Worm (Caenorhabditis elegans) whole organism, midembryonic: ENCODE results near the gene pcm-1.

ENCODE experiments used
- T22C8.4 ChIP-seq: fragments of 200-800 bp; sonication (Bioruptor generic); IDR thresholded peaks from 2 replicates; pipeline ENCODE4 v1.3.6; 2022; ENCODE audit warnings: missing genetic modification characterization, missing compliant biosample characterization
- cog-1 ChIP-seq: sonication (generic microtip); optimal IDR thresholded peaks from 2 replicates; lab custom pipeline; 2016; ENCODE audit warnings: missing genetic modification characterization, missing compliant biosample characterization
- flt-1 ChIP-seq: fragments of 200-800 bp; sonication (Bioruptor generic); IDR thresholded peaks from 2 replicates; pipeline ENCODE4 v1.3.6; 2022; ENCODE audit warnings: missing genetic modification characterization, missing compliant biosample characterization
- med-1 ChIP-seq: sonication (generic microtip); optimal IDR thresholded peaks from 2 replicates; lab custom pipeline; 2017; ENCODE audit warnings: missing genetic modification characterization, mild to moderate bottlenecking, missing compliant biosample characterization, antibody characterized with exemption, missing genetic modification reagents; ENCODE audit not compliant: insufficient read depth
- tab-1 ChIP-seq: fragments of 200-800 bp; sonication (Bioruptor generic); IDR thresholded peaks from 2 replicates; pipeline ENCODE4 v1.3.6; 2022; ENCODE audit warnings: missing genetic modification characterization, missing compliant biosample characterization
- ztf-23 ChIP-seq: fragments of 200-800 bp; sonication (Bioruptor generic); IDR thresholded peaks from 2 replicates; pipeline ENCODE4 v1.3.6; 2022; ENCODE audit warnings: missing genetic modification reagents, missing genetic modification characterization, missing compliant biosample characterization
- ztf-29 ChIP-seq: fragments of 200-800 bp; sonication (Bioruptor generic); IDR thresholded peaks from 2 replicates; pipeline ENCODE4 v1.3.6; 2022; ENCODE audit warnings: missing genetic modification reagents, missing genetic modification characterization, missing compliant biosample characterization

DNA sequence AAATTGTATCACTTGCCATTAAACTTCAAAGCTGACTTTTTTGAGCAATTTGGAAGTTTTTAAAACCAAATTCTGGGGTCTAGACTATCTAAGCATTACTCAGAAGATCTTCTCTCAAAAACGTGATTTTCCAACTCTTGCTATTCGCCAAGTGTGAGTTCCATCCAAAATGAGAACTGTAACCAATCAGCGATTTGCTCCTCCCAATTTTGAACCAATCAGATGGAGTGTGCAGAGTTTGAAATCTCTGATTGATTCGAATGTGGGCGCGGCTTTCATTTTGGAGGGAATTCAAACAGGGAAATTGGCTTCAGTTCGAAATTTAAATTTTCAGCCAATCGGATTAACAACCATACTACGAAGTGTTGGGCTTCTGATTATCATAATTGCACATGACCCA lies 10.6 kb downstream of the pcm-1 start:
- TF ChIP-seq ztf-23 (GFP tag; lab: Robert Waterston, UW) (no peak), ztf-29 (GFP tag; lab: Robert Waterston, UW) (no peak), cog-1 (tag; lab: Kevin White, UChicago) (no peak), tab-1 (no peak), T22C8.4 (no peak), med-1 (GFP tag; lab: Kevin White, UChicago) (no peak), flt-1 (GFP tag; lab: Robert Waterston, UW) (no peak)
